Worm (Caenorhabditis elegans) whole organism, dauer: ENCODE results near the gene plpp-1.1.

Source experiments
- unc-62 ChIP-seq: sonication (generic microtip); optimal IDR thresholded peaks from 2 replicates; lab custom pipeline; 2017; ENCODE audit warnings: missing biosample characterization, missing genetic modification reagents, missing genetic modification characterization

Gene plpp-1.1

ce11 chrII:3927943-3928393 lies at the start of gene plpp-1.1:
plpp-1.1 (minus strand) TSS chrII:3927993.
- no peak for TF ChIP-seq unc-62

ce11 chrII:3975942-3976341 lies 48.1 kb upstream of the plpp-1.1 start, which contains the start of gene dos-2:
dos-2 (plus strand) TSS chrII:3976242.
- TF ChIP-seq unc-62 = no peak

DNA sequence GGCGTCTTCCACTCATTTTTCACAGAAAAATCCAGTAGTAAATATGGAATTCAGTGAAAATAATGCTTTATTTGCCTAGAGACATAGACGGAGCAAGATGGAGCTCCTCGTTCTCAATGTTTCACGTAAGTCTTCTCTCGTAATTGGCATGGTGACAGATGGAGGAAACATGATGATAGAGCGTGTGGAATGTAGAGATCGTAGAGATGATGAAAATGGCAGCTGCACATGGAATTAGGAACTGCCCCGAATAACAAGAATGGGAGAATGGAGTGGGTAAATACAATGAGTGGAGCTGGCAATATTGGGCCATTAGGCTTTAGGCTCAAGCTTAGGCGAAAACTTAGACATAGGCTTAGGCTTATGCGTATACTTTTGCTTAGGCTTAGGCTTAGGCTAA lies 47.2 kb upstream of the plpp-1.1 start, which contains the start of gene cank-26:
Gene cank-26 (minus strand): TSS at position 113 of the 400 bp plus-strand sequence.
- TF ChIP-seq unc-62 = no peak

DNA sequence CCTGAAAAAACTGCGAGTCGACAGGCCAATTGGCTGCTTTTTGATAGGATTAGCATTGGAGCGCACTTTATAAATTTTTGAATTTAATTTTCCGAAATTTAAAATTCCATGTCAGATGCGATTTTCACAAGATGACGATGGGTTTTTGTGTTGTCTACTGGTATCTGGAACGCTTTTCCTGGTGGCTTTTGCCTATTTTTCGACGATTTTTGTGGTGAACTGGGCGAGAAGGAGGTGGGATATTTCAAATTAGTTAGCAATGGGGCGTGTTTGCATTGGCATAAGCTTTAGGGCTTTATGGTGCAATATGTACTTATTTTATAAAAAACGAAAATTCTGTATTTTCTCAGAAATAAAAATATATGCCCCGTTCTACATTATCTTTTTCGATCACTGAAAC lies 44.4 kb upstream of the plpp-1.1 start, which contains the start of gene K10G6.9:
Gene K10G6.9 (plus strand): TSS at position 110 of the 400 bp plus-strand sequence.
- no peak for TF ChIP-seq unc-62

ce11 chrII:3968808-3969207 lies 41.0 kb upstream of the plpp-1.1 start:
- TF ChIP-seq unc-62 = no peak

- no peak for TF ChIP-seq unc-62
Measured at ce11 chrII:3968070-3968469, 40.3 kb upstream of the plpp-1.1 start.

DNA sequence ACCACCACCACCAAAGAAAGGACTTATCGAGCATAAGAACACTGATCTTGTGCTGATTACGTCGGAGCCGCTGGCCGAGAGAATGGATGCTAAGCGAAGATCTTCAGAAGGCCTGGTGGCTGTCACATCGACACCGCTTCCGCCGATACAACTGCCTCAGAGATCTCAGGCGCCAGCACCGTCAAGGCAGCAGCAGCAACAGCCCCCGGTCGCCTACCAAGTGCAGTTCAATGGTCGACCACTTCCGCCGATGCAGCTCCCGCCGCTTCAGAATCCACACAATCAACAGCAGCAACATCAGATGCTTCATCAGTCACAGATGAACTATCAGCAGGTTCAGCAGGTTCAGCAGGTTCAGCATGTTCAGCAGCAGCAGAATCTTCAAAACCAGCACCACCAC lies 39.3 kb upstream of the plpp-1.1 start:
- no peak for TF ChIP-seq unc-62

- no peak for TF ChIP-seq unc-62
Measured at ce11 chrII:3965665-3966416, 38.0 kb upstream of the plpp-1.1 start.

DNA sequence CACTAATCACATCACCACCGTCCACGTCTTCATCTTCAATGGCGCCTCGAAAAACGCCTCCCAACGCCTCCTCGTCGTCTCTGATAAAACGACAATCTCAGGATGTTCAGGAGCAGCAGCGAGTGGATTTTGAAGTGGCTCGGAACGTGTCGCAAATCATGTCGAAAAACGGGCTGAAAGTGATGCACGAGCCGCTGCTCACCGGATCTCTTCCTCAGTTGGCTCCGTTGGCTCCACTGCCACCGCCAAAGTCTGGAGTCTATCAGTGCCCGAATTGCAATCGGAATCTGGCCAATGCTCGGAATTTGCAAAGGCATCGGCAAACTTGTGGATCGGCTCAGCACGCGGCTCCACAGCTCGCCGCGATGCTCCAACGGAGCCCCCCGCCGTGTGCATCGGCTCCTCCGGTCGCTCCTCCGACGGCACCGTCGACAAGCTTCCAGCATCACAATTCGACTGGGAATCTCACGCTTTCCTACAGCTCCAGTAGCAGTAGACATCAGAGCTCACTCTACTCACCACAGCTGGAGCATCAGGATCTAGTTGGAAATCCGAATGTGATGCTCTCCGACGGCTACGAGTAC lies 36.6 kb upstream of the plpp-1.1 start:
- no peak for TF ChIP-seq unc-62

DNA sequence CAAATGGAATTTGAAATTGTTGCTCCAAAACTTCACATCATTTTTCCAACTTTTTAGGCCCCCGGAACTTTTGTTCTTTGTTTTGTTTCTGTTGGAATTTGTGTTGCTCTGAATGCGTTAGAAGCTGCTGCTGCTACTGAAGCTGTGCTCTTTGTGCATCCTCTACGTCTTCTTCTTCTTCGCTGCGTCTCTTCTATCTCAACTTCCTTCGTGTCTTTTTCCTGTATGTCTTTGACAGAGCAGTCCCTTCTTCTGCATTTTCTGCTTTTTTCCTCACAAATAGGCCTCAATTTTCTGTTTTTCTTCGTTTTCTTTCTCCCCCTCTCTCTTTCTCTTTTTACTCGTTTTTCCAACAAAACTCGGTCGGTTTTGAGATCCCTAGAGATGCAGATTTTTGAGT lies 33.5 kb upstream of the plpp-1.1 start:
- TF ChIP-seq unc-62 = no peak

DNA sequence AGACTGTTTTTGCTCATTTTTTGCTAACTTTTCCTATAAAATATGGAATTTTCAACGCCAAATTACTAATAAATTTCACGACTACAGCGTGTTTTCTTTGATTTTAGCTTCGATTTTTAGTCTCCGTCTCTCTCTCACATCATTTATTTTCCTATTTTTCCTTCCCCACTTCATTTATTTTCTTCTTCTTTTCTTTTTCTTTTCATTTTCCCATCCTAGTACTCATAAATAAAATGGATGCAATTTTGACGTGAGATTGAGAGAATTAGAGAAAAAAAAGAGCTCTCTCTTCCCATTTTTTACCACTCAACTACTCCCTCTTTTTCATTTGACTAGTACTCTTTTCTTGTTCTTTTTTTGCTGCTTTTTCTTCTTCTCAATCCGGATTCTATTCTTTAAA lies 32.5 kb upstream of the plpp-1.1 start:
- TF ChIP-seq unc-62 = no peak

DNA sequence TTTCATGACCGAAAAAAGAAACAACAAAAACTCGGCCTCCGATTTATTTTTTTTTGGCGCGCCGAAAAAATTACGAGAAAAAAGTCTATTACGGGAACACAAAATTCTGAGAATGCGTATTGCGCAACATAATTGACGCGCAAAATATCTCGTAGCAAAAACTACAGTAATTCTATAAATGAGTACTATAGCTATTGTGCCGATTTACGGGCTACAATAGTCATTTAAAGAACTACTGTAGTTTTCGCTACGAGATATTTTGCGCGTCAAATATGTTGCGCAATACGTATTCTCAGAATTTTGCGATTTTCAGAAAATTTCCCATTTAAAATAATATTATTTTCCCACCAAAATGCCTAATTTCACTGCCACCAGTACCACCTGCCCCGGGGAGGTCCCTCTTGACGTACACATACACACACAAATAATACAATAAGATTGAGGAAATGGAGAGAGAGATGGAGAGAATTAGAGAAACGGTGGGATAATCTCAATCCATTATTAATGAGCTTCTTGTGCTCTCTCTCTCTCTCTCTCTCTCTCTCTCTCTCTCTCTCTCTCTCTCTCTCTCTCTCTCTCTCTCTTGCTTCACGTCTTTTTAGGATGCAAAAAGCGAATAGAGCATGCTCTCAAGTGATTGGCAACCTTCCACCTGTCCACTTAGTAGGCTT lies 31.8 kb upstream of the plpp-1.1 start:
- no peak for TF ChIP-seq unc-62

ce11 chrII:3958673-3959299 lies 31.0 kb upstream of the plpp-1.1 start:
- no peak for TF ChIP-seq unc-62

ce11 chrII:3957455-3958212 lies 29.8 kb upstream of the plpp-1.1 start:
- no peak for TF ChIP-seq unc-62

- no peak for TF ChIP-seq unc-62
Measured at ce11 chrII:3956744-3957143, 29.0 kb upstream of the plpp-1.1 start.

ce11 chrII:3955938-3956337 lies 28.1 kb upstream of the plpp-1.1 start:
- TF ChIP-seq unc-62 = no peak
